Fruit fly (Drosophila melanogaster) S2 (cell line): ENCODE results near the gene CG6674.

Source experiments
- CG8478 ChIP-seq: fragments of >200 bp; optimal IDR thresholded peaks from 2 replicates; lab custom pipeline; 2018
- CTCF ChIP-seq, 2 experiments: fragments of >200 bp; optimal IDR thresholded peaks; 2 replicates each; lab custom pipeline; 2018

dm6 chr3L:9974172-9974896 is 2.5 kb upstream of the CG6674 start, which contains the start of gene dpr6:
- TF ChIP-seq CG8478 (lab: Kevin White, UChicago) = no peak
- TF ChIP-seq CTCF (optimal IDR thresholded peaks at IDR 0.05; lab: Kevin White, UChicago) = peak; percentile 59 to 60
